Fruit fly (Drosophila melanogaster) Kc167 (cell line): ENCODE data around the gene Ccp84Ad.

Source experiments
- Myc ChIP-seq: fragments of >200 bp; optimal IDR thresholded peaks from 2 replicates; lab custom pipeline; 2017; ENCODE audit warnings: missing external identifiers
- Sin3A ChIP-seq: fragments of >200 bp; optimal IDR thresholded peaks from 2 replicates; lab custom pipeline; 2018; ENCODE audit warnings: missing external identifiers
- insv ChIP-seq: fragments of >200 bp; optimal IDR thresholded peaks from 3 replicates; lab custom pipeline; 2018; ENCODE audit warnings: missing external identifiers
- psq ChIP-seq: fragments of >200 bp; optimal IDR thresholded peaks from 2 replicates; lab custom pipeline; 2017; ENCODE audit warnings: missing external identifiers

- TF ChIP-seq insv (no peak), Myc (no peak), psq (lab: Kevin White, UChicago) (no peak), Sin3A (lab: Kevin White, UChicago) (no peak)
These were observed 2.4 kb upstream of the Ccp84Ad start, which contains the start of gene Ccp84Af for dm6 chr3R:6690139-6690538.
